Fruit fly (Drosophila melanogaster): ENCODE data around the gene Ciz1.

DNA sequence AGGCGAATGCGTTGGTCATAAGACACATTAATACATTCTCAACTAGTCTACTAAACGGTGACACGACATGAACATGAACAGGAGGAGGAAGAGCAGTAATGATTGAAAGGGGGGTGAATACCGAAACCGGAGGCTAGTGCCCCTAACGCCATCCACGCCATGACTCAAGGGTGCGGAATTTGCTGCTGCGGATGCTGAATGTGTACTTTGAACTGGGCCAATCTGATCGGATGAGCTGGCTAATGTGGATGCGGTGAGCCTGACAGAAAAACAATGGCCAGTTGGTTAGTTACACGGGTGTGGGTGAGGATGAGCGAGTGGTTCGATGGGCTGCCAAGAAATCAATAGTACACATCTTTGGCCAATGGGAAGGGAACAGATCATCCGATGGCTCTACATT, 783 bp upstream of the Ciz1 start:
- no peak for TF ChIP-seq h (optimal IDR thresholded peaks at IDR 0.05)
- TF ChIP-seq Sin3A (optimal IDR thresholded peaks at IDR 0.05), result no peak
- TF ChIP-seq psq (optimal IDR thresholded peaks at IDR 0.05), result no peak
